Worm (Caenorhabditis elegans): Measurements from ENCODE around the gene tph-1.

The tph-1 gene

DNA sequence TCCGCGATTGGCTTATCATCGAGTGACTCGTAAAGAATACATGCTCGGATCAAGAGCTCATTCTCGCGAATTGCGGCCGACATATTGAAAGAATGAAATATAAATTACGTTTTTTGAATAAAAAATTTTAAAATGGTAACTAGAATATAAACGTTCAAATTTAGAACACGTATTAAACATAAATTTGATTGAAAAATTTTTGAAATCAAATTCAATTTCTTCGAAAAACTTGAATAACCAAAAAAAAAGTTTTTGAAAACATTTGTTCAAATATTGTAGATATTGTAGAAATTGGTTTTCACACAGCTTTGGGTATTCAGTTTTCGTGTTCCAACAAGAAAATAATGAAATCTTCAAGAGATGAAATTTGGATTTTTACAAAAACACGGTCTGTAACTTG, 1.1 kb upstream of the tph-1 start, which contains the start of gene fbxa-224:
TSS of gene fbxa-224 (minus strand) at position 101 of the 400 bp plus-strand sequence.
- TF ChIP-seq ham-2 (GFP tag; optimal IDR thresholded peaks at IDR 0.05), result no peak
- TF ChIP-seq bed-3 (GFP tag; optimal IDR thresholded peaks at IDR 0.05), result no peak
- no peak for TF ChIP-seq zip-8 (tag; optimal IDR thresholded peaks at IDR 0.05)
- no peak for TF ChIP-seq blmp-1 (tag; optimal IDR thresholded peaks at IDR 0.05)
- TF ChIP-seq mab-5 (tag; optimal IDR thresholded peaks at IDR 0.05), result no peak
- TF ChIP-seq drap-1 (GFP tag; optimal IDR thresholded peaks at IDR 0.05), result no peak
- no peak for TF ChIP-seq sptf-1 (tag; optimal IDR thresholded peaks at IDR 0.05)
- TF ChIP-seq nhr-76 (tag; optimal IDR thresholded peaks at IDR 0.05), result no peak
- TF ChIP-seq elt-1 (tag; optimal IDR thresholded peaks at IDR 0.05; ENCODE audit: borderline replicate concordance, insufficient read depth), result no peak
- no peak for TF ChIP-seq unc-120 (tag; optimal IDR thresholded peaks at IDR 0.05; ENCODE audit: poor library complexity, severe bottlenecking)
- no peak for TF ChIP-seq M03D4.4 (tag; optimal IDR thresholded peaks at IDR 0.05)
- TF ChIP-seq elt-3 (tag; optimal IDR thresholded peaks at IDR 0.05), result no peak
- no peak for TF ChIP-seq ceh-39 (tag; optimal IDR thresholded peaks at IDR 0.05)
- TF ChIP-seq ceh-83 (GFP tag; optimal IDR thresholded peaks at IDR 0.05), result no peak
- TF ChIP-seq lsy-2 (tag; optimal IDR thresholded peaks at IDR 0.05), result no peak
- no peak for TF ChIP-seq ces-1 (GFP tag; optimal IDR thresholded peaks at IDR 0.05)

ce11 chrII:7553806-7554205, 4.7 kb downstream of the tph-1 start, which contains the start of gene ZK1290.10:
ZK1290.10 (minus strand) TSS chrII:7553906.
- TF ChIP-seq tbx-8 (GFP tag; optimal IDR thresholded peaks at IDR 0.05) (no peak), drap-1 (GFP tag; optimal IDR thresholded peaks at IDR 0.05) (no peak), mls-2 (tag; optimal IDR thresholded peaks at IDR 0.05) (no peak), pha-4 (tag; optimal IDR thresholded peaks at IDR 0.05) (no peak), zip-8 (tag; optimal IDR thresholded peaks at IDR 0.05) (no peak), elt-3 (tag; optimal IDR thresholded peaks at IDR 0.05) (no peak), unc-62 (GFP tag; optimal IDR thresholded peaks at IDR 0.05) (no peak)

DNA sequence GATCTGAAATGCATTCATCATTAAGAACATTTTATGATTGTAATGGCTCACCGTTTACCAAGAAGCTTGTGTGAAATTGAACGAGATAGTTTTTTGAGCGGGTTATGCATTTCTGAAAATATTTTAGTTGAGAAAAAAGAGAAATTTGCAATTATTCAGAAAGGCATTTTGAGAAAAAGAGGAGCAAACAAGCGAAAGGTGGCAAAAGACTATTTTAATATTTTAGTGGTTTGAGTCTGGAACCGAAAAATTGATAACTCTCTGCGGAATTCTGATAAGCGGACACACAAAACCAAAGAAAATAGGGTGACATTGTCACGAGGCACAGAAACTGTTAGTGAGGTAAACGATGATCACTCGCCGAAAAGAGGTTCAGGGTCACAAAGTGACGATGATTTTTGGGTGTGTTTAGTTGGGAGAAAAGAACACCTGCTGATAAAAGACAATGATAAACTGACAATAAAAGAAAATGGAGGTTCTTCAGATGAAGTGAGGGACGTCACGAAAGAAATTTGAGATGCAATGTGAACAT, 5.6 kb downstream of the tph-1 start:
- TF ChIP-seq M03D4.4 (tag; optimal IDR thresholded peaks at IDR 0.05) (no peak), nhr-76 (tag; optimal IDR thresholded peaks at IDR 0.05) (no peak), elt-1 (tag; optimal IDR thresholded peaks at IDR 0.05; ENCODE audit: borderline replicate concordance, insufficient read depth) (no peak), blmp-1 (tag; optimal IDR thresholded peaks at IDR 0.05) (no peak), ceh-39 (tag; optimal IDR thresholded peaks at IDR 0.05) (no peak), sem-2 (GFP tag; optimal IDR thresholded peaks at IDR 0.05) (no peak), snpc-4 (tag; optimal IDR thresholded peaks at IDR 0.05) (no peak), bed-3 (GFP tag; optimal IDR thresholded peaks at IDR 0.05) (no peak), ceh-83 (GFP tag; optimal IDR thresholded peaks at IDR 0.05) (no peak), nhr-28 (tag; optimal IDR thresholded peaks at IDR 0.05) (no peak)

ce11 chrII:7555454-7555853, 6.3 kb downstream of the tph-1 start, which contains the start of gene ZK1290.14:
ZK1290.14 (minus strand) TSS chrII:7555592.
- TF ChIP-seq hlh-1 (tag; optimal IDR thresholded peaks at IDR 0.05) (no peak), flh-1 (GFP tag; optimal IDR thresholded peaks at IDR 0.05) (no peak), pha-4 (tag; optimal IDR thresholded peaks at IDR 0.05) (no peak), mab-5 (tag; optimal IDR thresholded peaks at IDR 0.05) (no peak), ceh-39 (tag; optimal IDR thresholded peaks at IDR 0.05) (no peak), sem-2 (GFP tag; optimal IDR thresholded peaks at IDR 0.05) (no peak), zip-8 (tag; optimal IDR thresholded peaks at IDR 0.05) (no peak), unc-62 (GFP tag; optimal IDR thresholded peaks at IDR 0.05) (no peak), lsy-2 (tag; optimal IDR thresholded peaks at IDR 0.05) (no peak), ztf-11 (tag; optimal IDR thresholded peaks at IDR 0.05) (no peak), nhr-237 (tag; optimal IDR thresholded peaks at IDR 0.05) (no peak)

- TF ChIP-seq elt-3 (tag; optimal IDR thresholded peaks at IDR 0.05), result no peak
- TF ChIP-seq ceh-83 (GFP tag; optimal IDR thresholded peaks at IDR 0.05), result no peak
- no peak for TF ChIP-seq flh-1 (GFP tag; optimal IDR thresholded peaks at IDR 0.05)
- TF ChIP-seq hlh-1 (tag; optimal IDR thresholded peaks at IDR 0.05), result no peak
- TF ChIP-seq lin-32 (GFP tag; optimal IDR thresholded peaks at IDR 0.05), result no peak
- no peak for TF ChIP-seq tbx-8 (GFP tag; optimal IDR thresholded peaks at IDR 0.05)
- no peak for TF ChIP-seq blmp-1 (tag; optimal IDR thresholded peaks at IDR 0.05)
Observed at ce11 chrII:7557981-7558380, 8.8 kb downstream of the tph-1 start.

DNA sequence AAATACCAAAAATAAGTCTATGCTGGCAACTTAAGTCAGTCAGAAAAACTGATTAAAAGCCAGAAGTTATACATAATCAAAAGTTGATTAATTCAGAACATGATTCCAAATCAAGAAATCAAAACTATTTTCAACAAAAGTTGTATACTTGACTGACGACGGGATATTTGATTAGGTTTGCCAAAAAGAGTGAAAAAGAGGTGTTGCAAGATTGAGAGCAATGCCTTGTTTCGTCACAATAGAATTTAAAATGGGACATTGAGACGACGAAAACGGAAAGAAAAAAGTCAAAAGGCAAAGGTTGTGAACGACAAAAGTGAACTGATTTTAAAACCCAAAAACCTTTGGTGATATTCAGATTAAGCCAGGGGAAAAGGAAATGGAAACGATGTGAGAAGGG, 9.7 kb downstream of the tph-1 start:
- TF ChIP-seq elt-1 (tag; optimal IDR thresholded peaks at IDR 0.05; ENCODE audit: borderline replicate concordance, insufficient read depth), result no peak
- TF ChIP-seq ceh-43 (GFP tag; optimal IDR thresholded peaks at IDR 0.05), result no peak
- no peak for TF ChIP-seq lin-32 (GFP tag; optimal IDR thresholded peaks at IDR 0.05)
- no peak for TF ChIP-seq mep-1 (tag; optimal IDR thresholded peaks at IDR 0.05)
- no peak for TF ChIP-seq unc-39 (tag; optimal IDR thresholded peaks at IDR 0.05)
- TF ChIP-seq hlh-1 (tag; optimal IDR thresholded peaks at IDR 0.05), result no peak
- no peak for TF ChIP-seq mab-5 (tag; optimal IDR thresholded peaks at IDR 0.05)
- no peak for TF ChIP-seq sptf-1 (tag; optimal IDR thresholded peaks at IDR 0.05)
- no peak for TF ChIP-seq mls-2 (tag; optimal IDR thresholded peaks at IDR 0.05)
- TF ChIP-seq zip-8 (tag; optimal IDR thresholded peaks at IDR 0.05), result no peak
- no peak for TF ChIP-seq flh-1 (GFP tag; optimal IDR thresholded peaks at IDR 0.05)
- TF ChIP-seq ceh-39 (tag; optimal IDR thresholded peaks at IDR 0.05), result no peak
- TF ChIP-seq nhr-237 (tag; optimal IDR thresholded peaks at IDR 0.05), result no peak
- TF ChIP-seq unc-62 (GFP tag; optimal IDR thresholded peaks at IDR 0.05), result no peak
- no peak for TF ChIP-seq snpc-4 (tag; optimal IDR thresholded peaks at IDR 0.05)

All from whole organism, mixed stage, embryonic.